Worm (Caenorhabditis elegans) whole organism, late embryonic: ENCODE data around the gene Y22D7AL.9.

Source experiments
- C08G9.2 ChIP-seq: sonication (generic microtip); optimal IDR thresholded peaks from 2 replicates; lab custom pipeline; 2016; ENCODE audit warnings: mild to moderate bottlenecking, missing genetic modification characterization, moderate library complexity, missing compliant biosample characterization
- F13H6.1 ChIP-seq: sonication (generic microtip); optimal IDR thresholded peaks from 2 replicates; lab custom pipeline; 2016; ENCODE audit warnings: missing genetic modification characterization, missing compliant biosample characterization
- K09A11.1 ChIP-seq: sonication (generic microtip); optimal IDR thresholded peaks from 2 replicates; lab custom pipeline; 2017; ENCODE audit warnings: antibody characterized with exemption, mild to moderate bottlenecking, missing genetic modification characterization, missing compliant biosample characterization; ENCODE audit not compliant: insufficient read depth
- Y22D7AL.16 ChIP-seq: sonication (generic microtip); optimal IDR thresholded peaks from 2 replicates; lab custom pipeline; 2016; ENCODE audit warnings: missing genetic modification characterization, missing compliant biosample characterization
- ceh-18 ChIP-seq: sonication (generic microtip); optimal IDR thresholded peaks from 2 replicates; lab custom pipeline; 2016; ENCODE audit warnings: missing genetic modification characterization, missing compliant biosample characterization
- ceh-19 ChIP-seq: fragments of 200-800 bp; sonication (Bioruptor generic); optimal IDR thresholded peaks from 2 replicates; lab custom pipeline; 2018; ENCODE audit warnings: mild to moderate bottlenecking, missing genetic modification characterization, missing compliant biosample characterization
- ceh-2 ChIP-seq: sonication (generic microtip); optimal IDR thresholded peaks from 2 replicates; lab custom pipeline; 2016; ENCODE audit warnings: missing genotype, missing genetic modification characterization, missing compliant biosample characterization
- ceh-22 ChIP-seq: sonication (generic microtip); optimal IDR thresholded peaks from 2 replicates; lab custom pipeline; 2017; ENCODE audit warnings: missing biosample characterization, missing genetic modification characterization
- ceh-31 ChIP-seq: sonication (generic microtip); optimal IDR thresholded peaks from 2 replicates; lab custom pipeline; 2016; ENCODE audit warnings: missing genetic modification characterization, missing compliant biosample characterization
- ceh-34 ChIP-seq: sonication (generic microtip); optimal IDR thresholded peaks from 2 replicates; lab custom pipeline; 2016; ENCODE audit warnings: mild to moderate bottlenecking, missing genetic modification characterization, missing compliant biosample characterization
- ceh-48 ChIP-seq: sonication (generic microtip); optimal IDR thresholded peaks from 2 replicates; lab custom pipeline; 2016; ENCODE audit warnings: missing genetic modification characterization, inconsistent platforms, missing compliant biosample characterization
- ceh-6 ChIP-seq: fragments of 200-800 bp; sonication (Bioruptor generic); optimal IDR thresholded peaks from 2 replicates; lab custom pipeline; 2018; ENCODE audit warnings: mild to moderate bottlenecking, missing genetic modification characterization, missing compliant biosample characterization
- dmd-4 ChIP-seq: sonication (generic microtip); optimal IDR thresholded peaks from 2 replicates; lab custom pipeline; 2016; ENCODE audit warnings: borderline replicate concordance, missing genetic modification characterization, missing compliant biosample characterization
- dve-1 ChIP-seq: sonication (generic microtip); optimal IDR thresholded peaks from 2 replicates; lab custom pipeline; 2017; ENCODE audit warnings: antibody characterized with exemption, mild to moderate bottlenecking, missing genetic modification characterization, missing compliant biosample characterization
- elt-2 ChIP-seq: sonication (generic microtip); optimal IDR thresholded peaks from 2 replicates; lab custom pipeline; 2016; ENCODE audit warnings: missing genetic modification reagents, missing genetic modification characterization, missing compliant biosample characterization
- elt-4 ChIP-seq: sonication (generic microtip); optimal IDR thresholded peaks from 2 replicates; lab custom pipeline; 2016; ENCODE audit warnings: missing genetic modification characterization, missing compliant biosample characterization
- ets-4 ChIP-seq: sonication (generic microtip); optimal IDR thresholded peaks from 2 replicates; lab custom pipeline; 2016; ENCODE audit warnings: missing genetic modification characterization, missing compliant biosample characterization
- eyg-1 ChIP-seq: sonication (generic microtip); optimal IDR thresholded peaks from 2 replicates; lab custom pipeline; 2016; ENCODE audit warnings: missing genotype, missing genetic modification characterization, missing compliant biosample characterization
- fax-1 ChIP-seq: sonication (generic microtip); optimal IDR thresholded peaks from 2 replicates; lab custom pipeline; 2016; ENCODE audit warnings: missing genotype, missing genetic modification characterization, missing compliant biosample characterization
- lim-6 ChIP-seq: sonication (generic microtip); optimal IDR thresholded peaks from 2 replicates; lab custom pipeline; 2016; ENCODE audit warnings: missing genetic modification characterization, missing compliant biosample characterization
- lin-11 ChIP-seq: fragments of 200-800 bp; sonication (Bioruptor generic); optimal IDR thresholded peaks from 2 replicates; lab custom pipeline; 2018; ENCODE audit warnings: mild to moderate bottlenecking, missing genetic modification characterization, missing compliant biosample characterization
- mec-3 ChIP-seq: sonication (generic microtip); optimal IDR thresholded peaks from 2 replicates; lab custom pipeline; 2016; ENCODE audit warnings: borderline replicate concordance, missing genetic modification characterization, missing compliant biosample characterization
- nfya-1 ChIP-seq: sonication (generic microtip); optimal IDR thresholded peaks from 2 replicates; lab custom pipeline; 2017; ENCODE audit warnings: missing genetic modification characterization, mild to moderate bottlenecking, missing compliant biosample characterization, antibody characterized with exemption, moderate library complexity
- nhr-11 ChIP-seq: fragments of 150-350 bp; optimal IDR thresholded peaks from 2 replicates; lab custom pipeline; 2014; ENCODE audit warnings: missing biosample characterization, missing genetic modification characterization
- odd-2 ChIP-seq: sonication (generic microtip); optimal IDR thresholded peaks from 2 replicates; lab custom pipeline; 2017; ENCODE audit warnings: antibody characterized with exemption, mild to moderate bottlenecking, missing genetic modification characterization, missing compliant biosample characterization
- pag-3 ChIP-seq: sonication (generic microtip); optimal IDR thresholded peaks from 2 replicates; lab custom pipeline; 2016; ENCODE audit warnings: missing compliant biosample characterization, missing genetic modification characterization, borderline replicate concordance
- pat-9 ChIP-seq: fragments of 200-800 bp; sonication (Bioruptor generic); optimal IDR thresholded peaks from 2 replicates; lab custom pipeline; 2018; ENCODE audit warnings: mild to moderate bottlenecking, missing genetic modification characterization, moderate library complexity, missing compliant biosample characterization
- pax-1 ChIP-seq: fragments of 150-350 bp; optimal IDR thresholded peaks from 2 replicates; lab custom pipeline; 2014; ENCODE audit warnings: missing biosample characterization, missing genetic modification characterization
- pha-2 ChIP-seq: sonication (generic microtip); optimal IDR thresholded peaks from 2 replicates; lab custom pipeline; 2017; ENCODE audit warnings: mild to moderate bottlenecking, missing genetic modification characterization, missing compliant biosample characterization
- pha-4 ChIP-seq: fragments of 150-350 bp; optimal IDR thresholded peaks from 2 replicates; lab custom pipeline; 2018; ENCODE audit warnings: missing biosample characterization, missing genetic modification reagents, missing genetic modification characterization
- ref-2 ChIP-seq: sonication (generic microtip); optimal IDR thresholded peaks from 2 replicates; lab custom pipeline; 2016; ENCODE audit warnings: missing genetic modification characterization, missing compliant biosample characterization
- tbx-2 ChIP-seq: sonication (generic microtip); optimal IDR thresholded peaks from 2 replicates; lab custom pipeline; 2016; ENCODE audit warnings: missing genetic modification characterization, missing compliant biosample characterization
- unc-3 ChIP-seq, 2 experiments: fragments of 200-800 bp in 1 of 2; sonication (Bioruptor generic) in 1 of 2; sonication (generic microtip) in 1 of 2; conservative IDR thresholded peaks in 1 of 2; optimal IDR thresholded peaks in 1 of 2; 2 replicates each; pipeline versions ENCODE4 v1.3.6 to Lab custom; 2016 to 2022; ENCODE audit warnings: missing compliant biosample characterization in 2 of 2, missing genetic modification characterization in 2 of 2, missing genetic modification reagents in 1 of 2
- unc-42 ChIP-seq: sonication (generic microtip); optimal IDR thresholded peaks from 2 replicates; lab custom pipeline; 2016; ENCODE audit warnings: missing genotype, missing genetic modification characterization, missing compliant biosample characterization
- unc-55 ChIP-seq: sonication (generic microtip); optimal IDR thresholded peaks from 2 replicates; lab custom pipeline; 2017; ENCODE audit warnings: missing biosample characterization, missing genetic modification reagents, missing genetic modification characterization
- zip-5 ChIP-seq: sonication (generic microtip); optimal IDR thresholded peaks from 2 replicates; lab custom pipeline; 2016; ENCODE audit warnings: missing genetic modification characterization, missing compliant biosample characterization
- ztf-16 ChIP-seq: sonication (generic microtip); optimal IDR thresholded peaks from 2 replicates; lab custom pipeline; 2017; ENCODE audit warnings: missing genetic modification characterization, missing compliant biosample characterization

The Y22D7AL.9 gene

ce11 chrIII:1601464-1602169, 12.2 kb downstream of the Y22D7AL.9 start (continued):
- TF ChIP-seq C08G9.2 (tag; lab: Kevin White, UChicago) = peak; percentile 54
- no peak for TF ChIP-seq pag-3 (tag; lab: Kevin White, UChicago)
- peak; percentile 74 for TF ChIP-seq mec-3 (tag; lab: Kevin White, UChicago)
- TF ChIP-seq pha-4 (tag; lab: Kevin White, UChicago) = no peak

ce11 chrIII:1600670-1601194, 13.1 kb downstream of the Y22D7AL.9 start, which contains the start of gene sms-3:
sms-3 (minus strand) TSS chrIII:1601144.
- TF ChIP-seq K09A11.1 (tag; lab: Kevin White, UChicago) (no peak), ceh-48 (tag; lab: Kevin White, UChicago) (no peak), eyg-1 (tag; lab: Kevin White, UChicago) (no peak), dve-1 (tag; lab: Kevin White, UChicago) (no peak), pha-2 (peak; percentile 31), elt-2 (tag; lab: Kevin White, UChicago) (peak; percentile 4), elt-4 (tag; lab: Kevin White, UChicago) (no peak), Y22D7AL.16 (tag; lab: Kevin White, UChicago) (peak; percentile 5), odd-2 (no peak), ceh-6 (GFP tag; lab: Kevin White, UChicago) (no peak), nfya-1 (tag; lab: Kevin White, UChicago) (no peak), tbx-2 (tag; lab: Kevin White, UChicago) (peak; percentile 16), pat-9 (tag; lab: Kevin White, UChicago) (peak; percentile 10), ref-2 (no peak), F13H6.1 (tag; lab: Kevin White, UChicago) (no peak), C08G9.2 (tag; lab: Kevin White, UChicago) (peak; percentile 23)

- TF ChIP-seq eyg-1 (tag; lab: Kevin White, UChicago) = no peak
- no peak for TF ChIP-seq unc-55
- no peak for TF ChIP-seq ztf-16
- TF ChIP-seq tbx-2 (tag; lab: Kevin White, UChicago) = no peak
- TF ChIP-seq fax-1 = no peak
- no peak for TF ChIP-seq unc-3 (GFP tag; conservative IDR thresholded peaks at IDR 0.05; lab: Robert Waterston, UW)
- TF ChIP-seq unc-3 (tag; optimal IDR thresholded peaks at IDR 0.05; lab: Kevin White, UChicago) = no peak
- TF ChIP-seq dmd-4 (tag; lab: Kevin White, UChicago) = no peak
- no peak for TF ChIP-seq C08G9.2 (tag; lab: Kevin White, UChicago)
- no peak for TF ChIP-seq lim-6 (tag; lab: Kevin White, UChicago)
- TF ChIP-seq pax-1 = no peak
- TF ChIP-seq ceh-18 (tag; lab: Kevin White, UChicago) = no peak
- TF ChIP-seq unc-42 (tag; lab: Kevin White, UChicago) = no peak
- no peak for TF ChIP-seq nfya-1 (tag; lab: Kevin White, UChicago)
- no peak for TF ChIP-seq zip-5 (tag; lab: Kevin White, UChicago)
- no peak for TF ChIP-seq Y22D7AL.16 (tag; lab: Kevin White, UChicago)
- no peak for TF ChIP-seq ceh-2 (tag; lab: Kevin White, UChicago)
- TF ChIP-seq lin-11 = no peak
- TF ChIP-seq ets-4 (tag; lab: Kevin White, UChicago) = no peak
Observed at ce11 chrIII:1598927-1599326, 14.9 kb downstream of the Y22D7AL.9 start.

- TF ChIP-seq ceh-2 (tag; lab: Kevin White, UChicago) = no peak
- peak; percentile 5 for TF ChIP-seq ceh-19 (GFP tag; lab: Kevin White, UChicago)
- peak; percentile 55 for TF ChIP-seq unc-42 (tag; lab: Kevin White, UChicago)
- no peak for TF ChIP-seq C08G9.2 (tag; lab: Kevin White, UChicago)
- peak; percentile 55 for TF ChIP-seq ceh-31 (tag; lab: Kevin White, UChicago)
- TF ChIP-seq nfya-1 (tag; lab: Kevin White, UChicago) = peak; percentile 65
- TF ChIP-seq nhr-11 (tag; lab: Kevin White, UChicago) = no peak
- TF ChIP-seq ceh-34 (tag; lab: Kevin White, UChicago) = peak; percentile 23
- no peak for TF ChIP-seq ceh-22
- TF ChIP-seq unc-55 = peak; percentile 20
Observed at ce11 chrIII:1591681-1592080, 22.2 kb downstream of the Y22D7AL.9 start.
